Worm (Caenorhabditis elegans): ENCODE data around the gene mcd-1.

The mcd-1 gene

DNA sequence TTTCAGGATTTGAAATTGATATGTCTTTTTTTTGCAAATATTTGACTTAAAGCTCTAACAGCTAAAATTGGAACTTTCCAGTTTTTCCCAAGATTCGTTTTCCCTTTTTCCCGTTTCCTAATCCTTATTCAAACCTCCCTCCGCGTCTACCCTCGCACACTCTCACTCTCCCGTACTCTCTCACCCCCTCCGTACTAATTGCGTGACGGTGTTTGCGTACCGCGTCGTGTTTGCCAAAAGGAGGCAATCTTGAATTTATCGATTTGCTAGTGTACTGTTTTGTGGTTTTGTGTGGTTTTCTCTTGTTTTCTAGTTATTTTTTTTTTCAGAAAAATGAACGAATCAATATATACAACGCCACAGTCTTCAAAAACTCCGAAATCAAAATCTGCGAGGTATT is 20.2 kb downstream of the mcd-1 start, which contains the start of gene citk-1 (continued):
- TF ChIP-seq ceh-22 (tag; optimal IDR thresholded peaks at IDR 0.05) (no peak), ceh-14 (tag; optimal IDR thresholded peaks at IDR 0.05) (peak; percentile 57), gmeb-2 (tag; optimal IDR thresholded peaks at IDR 0.05) (no peak), sdc-2 (tag; optimal IDR thresholded peaks at IDR 0.05) (no peak), hlh-15 (tag; optimal IDR thresholded peaks at IDR 0.05) (no peak), unc-3 (GFP tag; conservative IDR thresholded peaks at IDR 0.05) (0 out of 2 replicates have a peak, but pooled peaks have one; percentile 47), unc-3 (tag; optimal IDR thresholded peaks at IDR 0.05) (no peak), ets-4 (tag; optimal IDR thresholded peaks at IDR 0.05) (no peak), ceh-9 (tag; optimal IDR thresholded peaks at IDR 0.05) (no peak), pros-1 (tag; optimal IDR thresholded peaks at IDR 0.05) (no peak), pax-1 (tag; optimal IDR thresholded peaks at IDR 0.05) (no peak), ceh-2 (tag; optimal IDR thresholded peaks at IDR 0.05) (peak; percentile 19), fax-1 (tag; optimal IDR thresholded peaks at IDR 0.05) (no peak), dmd-4 (tag; optimal IDR thresholded peaks at IDR 0.05; ENCODE audit: borderline replicate concordance) (no peak), madf-2 (tag; optimal IDR thresholded peaks at IDR 0.05) (no peak), F13H6.1 (tag; optimal IDR thresholded peaks at IDR 0.05) (no peak), sox-4 (tag; optimal IDR thresholded peaks at IDR 0.05) (peak; percentile 6), ceh-19 (GFP tag; optimal IDR thresholded peaks at IDR 0.05) (no peak), K02D7.2 (tag; optimal IDR thresholded peaks at IDR 0.05) (no peak), ama-1 (optimal IDR thresholded peaks at IDR 0.05) (no peak), ceh-31 (tag; optimal IDR thresholded peaks at IDR 0.05) (peak; percentile 65), mec-3 (tag; optimal IDR thresholded peaks at IDR 0.05; ENCODE audit: borderline replicate concordance) (no peak), unc-86 (tag; optimal IDR thresholded peaks at IDR 0.05) (no peak), ceh-45 (GFP tag; IDR thresholded peaks at IDR 0.05) (no peak), rnt-1 (tag; optimal IDR thresholded peaks at IDR 0.05) (peak; percentile 55)

DNA sequence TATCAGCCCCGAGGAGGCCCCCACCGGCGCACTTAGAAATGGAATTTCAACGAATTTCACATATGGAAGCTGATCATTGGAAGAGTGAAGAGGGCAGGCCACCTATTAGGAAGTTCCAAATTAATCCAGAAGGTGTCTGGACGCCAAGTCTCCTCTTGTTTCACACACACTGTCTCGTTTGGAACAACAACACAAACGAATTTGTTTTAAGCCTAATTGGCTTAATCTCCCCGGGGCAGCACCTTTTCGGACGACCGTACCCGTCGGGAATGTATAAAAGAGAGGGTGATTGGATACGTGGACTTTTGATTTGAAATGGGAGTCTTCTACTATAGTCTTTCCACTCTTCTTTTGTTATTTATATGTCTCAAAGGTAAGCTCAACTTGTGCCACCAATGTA is 27.7 kb downstream of the mcd-1 start, which contains the start of gene mltn-3:
Gene mltn-3 (plus strand): TSS at position 301 of the 400 bp plus-strand sequence.
- TF ChIP-seq ceh-19 (GFP tag; optimal IDR thresholded peaks at IDR 0.05) (no peak), sox-4 (tag; optimal IDR thresholded peaks at IDR 0.05) (no peak), F13H6.1 (tag; optimal IDR thresholded peaks at IDR 0.05) (no peak), nhr-11 (tag; optimal IDR thresholded peaks at IDR 0.05) (no peak), madf-2 (tag; optimal IDR thresholded peaks at IDR 0.05) (no peak), K02D7.2 (tag; optimal IDR thresholded peaks at IDR 0.05) (no peak), ets-4 (tag; optimal IDR thresholded peaks at IDR 0.05) (no peak), ceh-6 (GFP tag; optimal IDR thresholded peaks at IDR 0.05) (no peak), ceh-22 (tag; optimal IDR thresholded peaks at IDR 0.05) (no peak), T23F11.4 (GFP tag; optimal IDR thresholded peaks at IDR 0.05) (no peak), lim-6 (tag; optimal IDR thresholded peaks at IDR 0.05) (no peak), ref-2 (tag; optimal IDR thresholded peaks at IDR 0.05) (no peak), fkh-6 (tag; optimal IDR thresholded peaks at IDR 0.05) (no peak), odd-2 (tag; optimal IDR thresholded peaks at IDR 0.05) (no peak), ceh-45 (GFP tag; IDR thresholded peaks at IDR 0.05) (no peak), ceh-18 (tag; optimal IDR thresholded peaks at IDR 0.05) (no peak), sdc-2 (tag; optimal IDR thresholded peaks at IDR 0.05) (no peak), pat-9 (tag; optimal IDR thresholded peaks at IDR 0.05) (no peak), elt-2 (tag; optimal IDR thresholded peaks at IDR 0.05) (no peak)

ce11 chrII:13919100-13919499 is 30.8 kb downstream of the mcd-1 start:
- TF ChIP-seq eyg-1 (tag; optimal IDR thresholded peaks at IDR 0.05) (no peak), elt-4 (tag; optimal IDR thresholded peaks at IDR 0.05) (no peak)

- TF ChIP-seq F13H6.1 (tag; optimal IDR thresholded peaks at IDR 0.05) (no peak), mec-3 (tag; optimal IDR thresholded peaks at IDR 0.05; ENCODE audit: borderline replicate concordance) (no peak), ceh-31 (tag; optimal IDR thresholded peaks at IDR 0.05) (no peak), ceh-6 (GFP tag; optimal IDR thresholded peaks at IDR 0.05) (no peak), ceh-48 (tag; optimal IDR thresholded peaks at IDR 0.05) (no peak), hlh-8 (tag; optimal IDR thresholded peaks at IDR 0.05) (no peak), hlh-13 (GFP tag; optimal IDR thresholded peaks at IDR 0.05) (no peak)
These were observed 36.6 kb downstream of the mcd-1 start, which contains the start of gene mltn-5 for ce11 chrII:13924909-13925308. Gene mltn-5, plus strand, starts transcription at chrII:13925209.

Data from whole organism, late embryonic.